Fruit fly (Drosophila melanogaster) whole organism, wandering third instar larva: Measurements from ENCODE around the gene tefu.
A peak's percentile ranks its signal among the peaks of the same experiment; 100 is the strongest.

Experiments used
- Dfd ChIP-seq: fragments of >200 bp; optimal IDR thresholded peaks from 2 replicates; lab custom pipeline; 2017; ENCODE audit warnings: missing biosample characterization, missing genetic modification characterization
- GATAd ChIP-seq: sonication (Bioruptor generic); optimal IDR thresholded peaks from 2 replicates; lab custom pipeline; 2016; ENCODE audit warnings: missing biosample characterization, missing genetic modification characterization
- Myc ChIP-seq: fragments of >200 bp; optimal IDR thresholded peaks from 2 replicates; lab custom pipeline; 2017
- br ChIP-seq: fragments of 200-800 bp; sonication (Bioruptor generic); optimal IDR thresholded peaks from 2 replicates; lab custom pipeline; 2016; ENCODE audit warnings: missing biosample characterization, missing genetic modification characterization
- foxo ChIP-seq, 2 experiments: fragments of 200-800 bp; sonication (Bioruptor generic); optimal IDR thresholded peaks; 2 replicates in 1 of 2; 3 replicates in 1 of 2; lab custom pipeline; 2016 to 2017; ENCODE audit warnings: missing biosample characterization in 2 of 2, missing genetic modification characterization in 2 of 2
- psq ChIP-seq: fragments of 200-800 bp; sonication (Bioruptor generic); optimal IDR thresholded peaks from 3 replicates; lab custom pipeline; 2017; ENCODE audit warnings: missing biosample characterization, mild to moderate bottlenecking, missing genetic modification characterization, moderate library complexity
- rgr ChIP-seq: fragments of 200-800 bp; sonication (Bioruptor generic); optimal IDR thresholded peaks from 3 replicates; lab custom pipeline; 2016; ENCODE audit warnings: missing biosample characterization, mild to moderate bottlenecking, missing genetic modification characterization

DNA sequence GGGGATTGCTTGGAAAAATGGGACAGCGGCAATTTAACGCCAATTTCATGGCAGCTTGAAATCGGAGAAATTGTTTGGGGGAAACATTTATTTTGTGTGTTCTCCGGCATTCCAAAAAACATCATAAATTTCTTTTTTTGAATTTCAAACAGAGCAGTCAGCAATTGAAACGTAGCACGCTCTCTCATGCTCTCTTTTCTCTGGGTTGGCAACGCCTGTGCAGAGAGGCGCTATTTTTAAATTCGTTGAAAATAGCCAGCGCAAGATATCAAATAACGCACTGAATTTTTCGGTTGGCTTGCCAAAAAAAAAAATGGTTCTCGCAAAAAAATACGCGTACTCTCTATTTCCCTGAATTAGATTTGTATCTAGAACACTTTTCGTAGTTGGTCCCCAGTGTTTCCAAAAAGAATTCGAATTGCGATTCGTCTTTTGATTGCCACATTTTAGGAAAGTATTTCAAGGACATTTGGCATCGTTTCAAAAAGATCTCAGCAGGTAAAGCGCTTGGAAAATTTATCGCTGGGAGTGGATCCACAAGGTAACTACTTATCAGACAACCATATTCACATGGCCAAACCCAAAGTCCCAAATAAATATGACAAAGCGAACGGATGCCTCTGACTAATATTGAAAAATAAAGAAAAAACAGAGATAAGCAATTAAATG is 44.1 kb upstream of the tefu start:
- TF ChIP-seq br (GFP tag; lab: Kevin White, UChicago) (no peak), Dfd (GFP tag; lab: Kevin White, UChicago) (no peak), psq (no peak), Myc (lab: Kevin White, UChicago) (no peak), rgr (GFP tag; lab: Kevin White, UChicago) (peak; percentile 7), foxo (GFP tag; optimal IDR thresholded peaks at IDR 0.05; lab: Kevin White, UChicago) (no peak), GATAd (GFP tag; lab: Kevin White, UChicago) (no peak)
